Fruit fly (Drosophila melanogaster): Measurements from ENCODE around the gene Elys.

Elys gene

DNA sequence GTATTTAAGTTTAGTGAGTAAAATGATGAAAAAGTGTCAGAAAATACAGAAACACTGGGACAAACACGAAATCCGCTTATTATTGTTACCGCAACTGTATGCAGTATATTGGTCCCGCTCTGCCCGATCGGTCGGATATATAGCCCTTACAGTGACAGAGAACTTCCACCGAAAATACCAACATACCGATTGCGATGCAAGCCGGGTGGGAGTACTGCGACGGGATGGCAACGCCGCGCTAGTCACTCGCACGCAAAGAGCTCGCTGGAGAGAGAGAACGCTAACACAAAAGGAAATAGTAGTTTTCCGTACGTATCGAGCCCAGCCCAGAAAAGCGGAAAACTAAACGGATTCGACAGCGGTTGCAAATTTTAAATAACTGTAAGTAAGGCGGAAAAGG lies 44.7 kb downstream of the Elys start, which contains the start of gene Cdc42 (continued):
- TF ChIP-seq CG1529 (GFP tag; optimal IDR thresholded peaks at IDR 0.05) (no peak), aop (GFP tag; IDR thresholded peaks at IDR 0.05) (peak; percentile 51; the same call in 1 of the 2 replicates), Spps (tag; optimal IDR thresholded peaks at IDR 0.05) (no peak), hb (GFP tag; IDR thresholded peaks at IDR 0.05; ENCODE audit: partially characterized antibody) (no peak), CG8290 (GFP tag; optimal IDR thresholded peaks at IDR 0.05) (peak; percentile 34), CG8290 (tag; optimal IDR thresholded peaks at IDR 0.05) (peak in 1 of 2 experiments; percentile 75), amos (GFP tag; IDR thresholded peaks at IDR 0.05; ENCODE audit: partially characterized antibody) (peak; percentile 45), H15 (GFP tag; IDR thresholded peaks at IDR 0.05) (no peak), Six4 (GFP tag; optimal IDR thresholded peaks at IDR 0.05) (no peak), kah (GFP tag; optimal IDR thresholded peaks at IDR 0.05) (no peak), slbo (GFP tag; IDR thresholded peaks at IDR 0.05) (peak; percentile 21; the same call in 1 of the 2 replicates), row (GFP tag; IDR thresholded peaks at IDR 0.05) (peak; percentile 69), gfzf (GFP tag; optimal IDR thresholded peaks at IDR 0.05) (peak; percentile 58), sim (GFP tag; IDR thresholded peaks at IDR 0.05) (no peak), NFAT (GFP tag; IDR thresholded peaks at IDR 0.05) (0 out of 2 replicates have a peak, but pooled peaks have one; percentile 16), cg (GFP tag; optimal IDR thresholded peaks at IDR 0.05) (no peak), CG12155 (GFP tag; optimal IDR thresholded peaks at IDR 0.05) (peak; percentile 96), CG13287 (GFP tag; IDR thresholded peaks at IDR 0.05; ENCODE audit: partially characterized antibody) (peak; percentile 24; the same call in 1 of the 2 replicates), CG32532 (GFP tag; IDR thresholded peaks at IDR 0.05) (peak; percentile 36; the same call in 1 of the 2 replicates), fd3F (GFP tag; optimal IDR thresholded peaks at IDR 0.05) (no peak), sens (GFP tag) (peak; percentile 49), BEAF-32 (GFP tag; optimal IDR thresholded peaks at IDR 0.05) (peak; percentile 55), CG4424 (GFP tag; optimal IDR thresholded peaks at IDR 0.05) (no peak), CG14441 (GFP tag; IDR thresholded peaks at IDR 0.05) (no peak), CG18764 (GFP tag; optimal IDR thresholded peaks at IDR 0.05) (no peak), CG4282 (GFP tag; optimal IDR thresholded peaks at IDR 0.05) (no peak)

DNA sequence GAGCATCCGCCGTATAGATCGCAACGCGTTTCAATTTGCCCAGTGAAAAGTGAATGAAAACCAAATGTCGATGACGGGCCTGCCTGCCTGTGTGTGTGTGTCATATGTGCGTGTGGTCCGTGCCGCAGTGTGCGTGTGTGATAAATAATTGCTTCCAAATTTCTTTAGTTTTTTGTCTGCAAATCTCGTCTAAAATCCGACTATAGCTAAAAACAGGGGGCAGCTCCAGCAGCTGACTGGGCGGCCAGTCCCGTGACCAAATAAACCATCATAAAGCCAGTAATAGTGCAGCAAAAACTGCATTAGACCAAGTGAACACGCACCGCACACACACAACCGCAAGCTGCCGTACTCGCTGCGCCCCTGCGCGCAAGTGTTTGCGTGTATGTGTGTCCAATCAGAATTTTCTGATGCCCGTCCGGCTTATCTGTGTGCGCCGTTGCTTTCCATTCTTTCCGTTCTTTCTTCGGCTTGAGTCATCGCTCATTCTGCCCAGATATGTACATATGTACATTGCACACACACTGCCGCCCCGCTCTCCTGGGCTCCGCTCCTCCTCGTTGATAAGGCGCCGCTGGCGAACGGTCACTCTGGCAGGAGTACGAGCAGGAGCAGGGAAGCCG lies 45.3 kb downstream of the Elys start:
- TF ChIP-seq CG4617 (GFP tag; optimal IDR thresholded peaks at IDR 0.05; ENCODE audit: borderline replicate concordance) (peak; percentile 17), row (GFP tag; IDR thresholded peaks at IDR 0.05) (no peak), CG9876 (GFP tag; optimal IDR thresholded peaks at IDR 0.05) (no peak), CG11723 (GFP tag; optimal IDR thresholded peaks at IDR 0.05) (no peak), Abd-B (GFP tag; optimal IDR thresholded peaks at IDR 0.05) (no peak), HmgZ (tag; optimal IDR thresholded peaks at IDR 0.05) (no peak), HLH54F (GFP tag; optimal IDR thresholded peaks at IDR 0.05) (no peak), CG16863 (GFP tag; optimal IDR thresholded peaks at IDR 0.05) (peak; percentile 1), CG4820 (GFP tag; optimal IDR thresholded peaks at IDR 0.05) (no peak), chm (GFP tag; IDR thresholded peaks at IDR 0.05) (no peak), CG1529 (GFP tag; optimal IDR thresholded peaks at IDR 0.05) (no peak), CG32767 (GFP tag; IDR thresholded peaks at IDR 0.05) (no peak), fu2 (GFP tag; optimal IDR thresholded peaks at IDR 0.05) (no peak), toy (GFP tag; IDR thresholded peaks at IDR 0.05) (no peak), unpg (GFP tag; optimal IDR thresholded peaks at IDR 0.05) (no peak), CG18011 (GFP tag; optimal IDR thresholded peaks at IDR 0.05) (no peak), CG18262 (tag; optimal IDR thresholded peaks at IDR 0.05) (no peak), ase (GFP tag; IDR thresholded peaks at IDR 0.05) (no peak), CG12071 (GFP tag; optimal IDR thresholded peaks at IDR 0.05) (no peak), Chrac-16 (GFP tag; optimal IDR thresholded peaks at IDR 0.05) (no peak), Spps (tag; optimal IDR thresholded peaks at IDR 0.05) (no peak), Stat92E (GFP tag; optimal IDR thresholded peaks at IDR 0.05) (no peak), zfh1 (GFP tag; IDR thresholded peaks at IDR 0.05) (0 out of 3 replicates have a peak, but pooled peaks have one; percentile 27), ato (GFP tag; IDR thresholded peaks at IDR 0.05; ENCODE audit: partially characterized antibody) (no peak), CG4424 (GFP tag; optimal IDR thresholded peaks at IDR 0.05) (no peak), Antp (GFP tag; optimal IDR thresholded peaks at IDR 0.05) (no peak), CHES-1-like (GFP tag; optimal IDR thresholded peaks at IDR 0.05) (no peak), sob (GFP tag; IDR thresholded peaks at IDR 0.05) (0 out of 2 replicates have a peak, but pooled peaks have one; percentile 15)

Data from whole organism, embryonic.